Fruit fly (Drosophila melanogaster): ENCODE data around the gene CG14913.

- TF ChIP-seq ovo (GFP tag; optimal IDR thresholded peaks at IDR 0.05) (no peak), CG7101 (tag; optimal IDR thresholded peaks at IDR 0.05) (no peak), bab1 (GFP tag; optimal IDR thresholded peaks at IDR 0.05) (no peak), CG1620 (GFP tag; optimal IDR thresholded peaks at IDR 0.05) (no peak), CG33017 (tag; optimal IDR thresholded peaks at IDR 0.05) (no peak), Hr96 (GFP tag; optimal IDR thresholded peaks at IDR 0.05) (no peak), Mnt (GFP tag; optimal IDR thresholded peaks at IDR 0.05) (no peak), CG14711 (tag; optimal IDR thresholded peaks at IDR 0.05) (no peak), tj (GFP tag; optimal IDR thresholded peaks at IDR 0.05) (no peak), cnc (optimal IDR thresholded peaks at IDR 0.05) (no peak), Clk (GFP tag; optimal IDR thresholded peaks at IDR 0.05) (no peak), toe (GFP tag; optimal IDR thresholded peaks at IDR 0.05) (no peak)
Observed at dm6 chr2L:11039548-11040144, 22.9 kb downstream of the CG14913 start.

Data from whole organism, adult.